Fruit fly (Drosophila melanogaster): Measurements from ENCODE around the gene CG43773.

- no peak for TF ChIP-seq Myc (optimal IDR thresholded peaks at IDR 0.05)
- TF ChIP-seq psq (optimal IDR thresholded peaks at IDR 0.05) = no peak
Measured at dm6 chr2L:4034300-4034699, 26.8 kb downstream of the CG43773 start.
